Worm (Caenorhabditis elegans): ENCODE data around the gene mrps-18A.

ce11 chrIII:8331779-8332178 is at the start of gene mrps-18A, which contains the start of gene ZC262.2:
- TF ChIP-seq nhr-76 (tag; optimal IDR thresholded peaks at IDR 0.05), result no peak
- TF ChIP-seq ces-1 (GFP tag; optimal IDR thresholded peaks at IDR 0.05), result no peak
- TF ChIP-seq sptf-1 (tag; optimal IDR thresholded peaks at IDR 0.05), result no peak
- TF ChIP-seq nhr-11 (tag; optimal IDR thresholded peaks at IDR 0.05), result no peak

Measured in whole organism, L1 larva.